Fruit fly (Drosophila melanogaster): ENCODE measurements around the gene CG6638.

The CG6638 gene

DNA sequence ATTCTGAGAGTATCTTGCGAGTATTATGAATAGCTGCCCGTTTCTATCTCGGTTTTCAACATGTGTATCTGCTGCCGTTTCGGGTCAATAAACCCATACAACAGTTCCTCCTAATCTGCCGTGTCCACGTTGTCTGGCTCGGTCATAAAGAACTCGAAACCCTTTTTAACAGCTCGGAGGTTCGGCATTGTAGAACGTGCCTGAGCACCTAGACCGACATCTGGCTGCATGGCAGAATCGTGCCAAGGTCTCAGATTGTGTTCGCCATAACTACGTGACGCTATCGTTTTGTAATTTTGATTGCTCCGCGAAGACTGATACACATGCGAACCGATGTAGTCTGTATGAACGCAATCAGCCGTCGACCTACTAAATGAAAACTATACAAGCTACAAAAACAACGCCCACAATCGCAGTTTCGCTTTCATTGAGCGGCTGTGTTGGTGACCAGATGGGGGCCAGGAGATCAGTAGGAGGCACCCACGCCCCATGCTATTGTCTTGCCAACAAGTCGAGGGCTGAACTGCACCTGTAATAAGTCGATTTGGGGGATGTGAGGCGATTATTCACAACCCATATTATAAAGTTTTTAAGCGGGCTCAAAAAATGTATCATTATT lies 21.7 kb downstream of the CG6638 start (continued):
- TF ChIP-seq Atf6 (GFP tag; IDR thresholded peaks at IDR 0.05) (no peak), CG12391 (tag; optimal IDR thresholded peaks at IDR 0.05) (no peak), luna (GFP tag; optimal IDR thresholded peaks at IDR 0.05) (no peak), exex (tag; optimal IDR thresholded peaks at IDR 0.05) (peak; percentile 57), MTF-1 (GFP tag; optimal IDR thresholded peaks at IDR 0.05; ENCODE audit: borderline replicate concordance) (no peak), Nf-YB (GFP tag; optimal IDR thresholded peaks at IDR 0.05) (no peak), Usf (GFP tag; optimal IDR thresholded peaks at IDR 0.05) (no peak), sc (optimal IDR thresholded peaks at IDR 0.05) (no peak), sc (GFP tag; optimal IDR thresholded peaks at IDR 0.05) (no peak), Deaf1 (tag; optimal IDR thresholded peaks at IDR 0.05) (peak; percentile 19), CG10147 (GFP tag; optimal IDR thresholded peaks at IDR 0.05) (no peak), phol (tag; optimal IDR thresholded peaks at IDR 0.05) (no peak), CG7357 (GFP tag; IDR thresholded peaks at IDR 0.05) (no peak), tll (GFP tag; optimal IDR thresholded peaks at IDR 0.05) (peak in 1 of 2 experiments; percentile 23), Dp (GFP tag; optimal IDR thresholded peaks at IDR 0.05) (no peak), CG7786 (GFP tag; optimal IDR thresholded peaks at IDR 0.05) (no peak), B-H2 (GFP tag; optimal IDR thresholded peaks at IDR 0.05) (no peak), jumu (GFP tag; optimal IDR thresholded peaks at IDR 0.05) (no peak), CG3726 (GFP tag; IDR thresholded peaks at IDR 0.05) (no peak), CG8924 (tag; optimal IDR thresholded peaks at IDR 0.05) (no peak), CG18764 (GFP tag; optimal IDR thresholded peaks at IDR 0.05) (no peak), CG32532 (GFP tag; IDR thresholded peaks at IDR 0.05) (no peak), da (GFP tag; optimal IDR thresholded peaks at IDR 0.05) (no peak), Nf-YA (GFP tag; IDR thresholded peaks at IDR 0.05) (no peak), lilli (GFP tag; optimal IDR thresholded peaks at IDR 0.05) (no peak), Dip3 (GFP tag; optimal IDR thresholded peaks at IDR 0.05) (no peak), ato (GFP tag; IDR thresholded peaks at IDR 0.05; ENCODE audit: partially characterized antibody) (no peak), CkIIα-i1 (GFP tag; IDR thresholded peaks at IDR 0.05) (no peak), row (GFP tag; IDR thresholded peaks at IDR 0.05) (no peak), schlank (tag; optimal IDR thresholded peaks at IDR 0.05) (no peak), CG4707 (GFP tag; optimal IDR thresholded peaks at IDR 0.05) (no peak), HLH54F (GFP tag; optimal IDR thresholded peaks at IDR 0.05) (no peak), CG11560 (tag; IDR thresholded peaks at IDR 0.05) (no peak), nau (GFP tag; optimal IDR thresholded peaks at IDR 0.05) (no peak), tgo (GFP tag; IDR thresholded peaks at IDR 0.05) (no peak), gcm2 (GFP tag; optimal IDR thresholded peaks at IDR 0.05) (no peak), Xrp1 (GFP tag; IDR thresholded peaks at IDR 0.05) (no peak), Bteb2 (GFP tag; optimal IDR thresholded peaks at IDR 0.05) (no peak), sd (tag; optimal IDR thresholded peaks at IDR 0.05) (peak; percentile 68), Kr (GFP tag; optimal IDR thresholded peaks at IDR 0.05) (no peak), CG17568 (GFP tag; optimal IDR thresholded peaks at IDR 0.05) (no peak), Gug (GFP tag; IDR thresholded peaks at IDR 0.05) (no peak), Mrtf (GFP tag; IDR thresholded peaks at IDR 0.05) (no peak), run (tag; optimal IDR thresholded peaks at IDR 0.05) (no peak), CG6765 (GFP tag; optimal IDR thresholded peaks at IDR 0.05) (no peak), lab (GFP tag; optimal IDR thresholded peaks at IDR 0.05) (no peak), CG2889 (GFP tag; IDR thresholded peaks at IDR 0.05) (no peak), odd (GFP tag; optimal IDR thresholded peaks at IDR 0.05) (no peak), chinmo (GFP tag; IDR thresholded peaks at IDR 0.05; ENCODE audit: partially characterized antibody) (peak; percentile 89), tx (GFP tag; optimal IDR thresholded peaks at IDR 0.05) (no peak), GATAe (GFP tag; conservative IDR thresholded peaks at IDR 0.05) (peak; percentile 42; the same call in 1 of the 2 replicates)
